Fruit fly (Drosophila melanogaster) ovary, adult (tissue): ENCODE data around the gene Oga.
A peak's percentile ranks its signal among the peaks of the same experiment; 100 is the strongest.

Source experiments
- CG17801 ChIP-seq: fragments of 200-800 bp; optimal IDR thresholded peaks from 2 replicates; lab custom pipeline; 2019; ENCODE audit warnings: missing biosample characterization, mild to moderate bottlenecking, missing genetic modification characterization, moderate library complexity; ENCODE audit not compliant: partially characterized antibody

Gene Oga

dm6 chr3R:21218733-21219165 lies at the start of gene Oga, which contains the start of gene Smyd5:
Gene Oga, plus strand, starts transcription at chr3R:21219077.
Gene Smyd5, minus strand, starts transcription at chr3R:21218791.
- TF ChIP-seq CG17801 (GFP tag; lab: Kevin White, UChicago) = peak; percentile 41

- TF ChIP-seq CG17801 (GFP tag; lab: Kevin White, UChicago) = peak; percentile 52
Measured at dm6 chr3R:21169525-21170149, 49.2 kb upstream of the Oga start.

dm6 chr3R:21176663-21177145 lies 42.2 kb upstream of the Oga start:
- no peak for TF ChIP-seq CG17801 (GFP tag; lab: Kevin White, UChicago)

dm6 chr3R:21179592-21180390 lies 39.1 kb upstream of the Oga start:
- TF ChIP-seq CG17801 (GFP tag; lab: Kevin White, UChicago) = no peak

dm6 chr3R:21180391-21180796 lies 38.5 kb upstream of the Oga start:
- TF ChIP-seq CG17801 (GFP tag; lab: Kevin White, UChicago) = no peak

- TF ChIP-seq CG17801 (GFP tag; lab: Kevin White, UChicago) = no peak
Measured at dm6 chr3R:21181957-21182356, 36.9 kb upstream of the Oga start.

- peak; percentile 30 for TF ChIP-seq CG17801 (GFP tag; lab: Kevin White, UChicago)
Measured at dm6 chr3R:21184373-21185132, 34.3 kb upstream of the Oga start.

dm6 chr3R:21185655-21186054 lies 33.2 kb upstream of the Oga start:
- no peak for TF ChIP-seq CG17801 (GFP tag; lab: Kevin White, UChicago)

dm6 chr3R:21186606-21187393 lies 32.1 kb upstream of the Oga start:
- no peak for TF ChIP-seq CG17801 (GFP tag; lab: Kevin White, UChicago)

- TF ChIP-seq CG17801 (GFP tag; lab: Kevin White, UChicago) = no peak
Measured at dm6 chr3R:21187394-21188392, 31.2 kb upstream of the Oga start.

dm6 chr3R:21188540-21189276 lies 30.2 kb upstream of the Oga start:
- peak; percentile 77 for TF ChIP-seq CG17801 (GFP tag; lab: Kevin White, UChicago)

dm6 chr3R:21189520-21190180 lies 29.2 kb upstream of the Oga start:
- no peak for TF ChIP-seq CG17801 (GFP tag; lab: Kevin White, UChicago)
